Fruit fly (Drosophila melanogaster) whole organism, wandering third instar larva: ENCODE results near the gene CG10237.

Source experiments
- GATAd ChIP-seq: sonication (Bioruptor generic); optimal IDR thresholded peaks from 2 replicates; lab custom pipeline; 2016; ENCODE audit warnings: missing biosample characterization, missing genetic modification characterization
- Sp1 ChIP-seq: fragments of 200-800 bp; sonication (Bioruptor generic); optimal IDR thresholded peaks from 3 replicates; lab custom pipeline; 2019; ENCODE audit warnings: missing biosample characterization, mild to moderate bottlenecking, missing genetic modification characterization, moderate library complexity
- fru ChIP-seq: fragments of 200-800 bp; sonication (Bioruptor generic); optimal IDR thresholded peaks from 3 replicates; lab custom pipeline; 2016; ENCODE audit warnings: missing biosample characterization, mild to moderate bottlenecking, missing genetic modification characterization
- lola ChIP-seq: fragments of >200 bp; optimal IDR thresholded peaks from 2 replicates; lab custom pipeline; 2017; ENCODE audit warnings: missing biosample characterization, missing genetic modification characterization
- usp ChIP-seq: fragments of >200 bp; optimal IDR thresholded peaks from 2 replicates; lab custom pipeline; 2017; ENCODE audit warnings: missing biosample characterization, missing genetic modification characterization

DNA sequence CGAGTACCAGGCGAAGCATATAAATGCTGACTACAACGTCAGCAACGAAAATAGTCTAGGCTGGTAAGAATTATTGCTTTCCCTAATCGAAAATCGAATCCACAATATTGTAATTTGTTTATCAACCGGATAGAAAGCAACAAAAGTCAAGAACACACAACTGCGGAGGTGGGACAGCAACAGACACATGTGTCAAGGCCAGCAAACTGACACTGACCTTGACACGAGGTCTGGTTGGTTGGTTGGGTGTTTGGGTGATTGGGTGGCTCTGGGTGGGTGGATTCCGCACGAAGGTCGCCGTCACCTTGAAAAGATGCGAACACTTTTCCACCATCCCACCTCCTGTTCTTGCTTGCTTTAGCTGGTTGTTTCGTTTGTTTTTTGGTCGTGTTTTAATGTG lies 39.9 kb downstream of the CG10237 start:
- TF ChIP-seq fru (GFP tag; lab: Kevin White, UChicago) (no peak), lola (GFP tag; lab: Kevin White, UChicago) (no peak), usp (no peak), Sp1 (GFP tag; lab: Kevin White, UChicago) (no peak), GATAd (no peak)
